Worm (Caenorhabditis elegans): ENCODE measurements around the gene ZK856.19.

- TF ChIP-seq lin-1 (GFP tag; IDR thresholded peaks at IDR 0.05) (no peak), skn-1 (tag; optimal IDR thresholded peaks at IDR 0.05) (no peak), hlh-30 (tag; optimal IDR thresholded peaks at IDR 0.05; ENCODE audit: insufficient read depth) (no peak), F49E8.2 (tag; optimal IDR thresholded peaks at IDR 0.05; ENCODE audit: borderline replicate concordance) (no peak), aly-2 (tag; optimal IDR thresholded peaks at IDR 0.05) (no peak), ceh-82 (tag; optimal IDR thresholded peaks at IDR 0.05) (no peak), ama-1 (optimal IDR thresholded peaks at IDR 0.05) (peak; percentile 75), dpl-1 (GFP tag; optimal IDR thresholded peaks at IDR 0.05) (peak; percentile 14), lin-15B (tag; optimal IDR thresholded peaks at IDR 0.05) (no peak), nhr-11 (tag; optimal IDR thresholded peaks at IDR 0.05) (no peak), R02D3.7 (tag; optimal IDR thresholded peaks at IDR 0.05) (no peak), nhr-77 (tag; optimal IDR thresholded peaks at IDR 0.05) (no peak)
These were observed 34.0 kb upstream of the ZK856.19 start, which contains the start of gene fubl-1 for ce11 chrV:10238665-10239064.

Measured in whole organism, L4 larva.